Worm (Caenorhabditis elegans) whole organism, L2 larva: ENCODE results near the gene pfn-2.

Experiments used
- C34F6.9 ChIP-seq: fragments of 150-350 bp; optimal IDR thresholded peaks from 2 replicates; lab custom pipeline; 2014; ENCODE audit warnings: missing biosample characterization, missing genetic modification characterization
- ZK546.5 ChIP-seq: sonication (generic microtip); optimal IDR thresholded peaks from 2 replicates; lab custom pipeline; 2017; ENCODE audit warnings: missing biosample characterization, missing genetic modification characterization
- nhr-12 ChIP-seq: fragments of 150-350 bp; optimal IDR thresholded peaks from 2 replicates; lab custom pipeline; 2014; ENCODE audit warnings: missing biosample characterization, missing genetic modification characterization
- nhr-129 ChIP-seq: fragments of 150-350 bp; optimal IDR thresholded peaks from 2 replicates; lab custom pipeline; 2014; ENCODE audit warnings: missing biosample characterization, missing genetic modification characterization
- nhr-77 ChIP-seq: fragments of 150-350 bp; optimal IDR thresholded peaks from 2 replicates; lab custom pipeline; 2014; ENCODE audit warnings: missing biosample characterization, missing genetic modification characterization

- TF ChIP-seq nhr-77 (tag; lab: Kevin White, UChicago) (no peak), ZK546.5 (tag; lab: Kevin White, UChicago) (no peak), nhr-129 (tag; lab: Kevin White, UChicago) (peak; percentile 23), C34F6.9 (tag; lab: Kevin White, UChicago) (peak; percentile 9), nhr-12 (tag; lab: Kevin White, UChicago) (no peak)
Observed at ce11 chrX:5355253-5355652, 1.4 kb upstream of the pfn-2 start.
